Fruit fly (Drosophila melanogaster) S2 (cell line): ENCODE results near the gene Gr64c.

ENCODE experiments used
- CG8478 ChIP-seq: fragments of >200 bp; optimal IDR thresholded peaks from 2 replicates; lab custom pipeline; 2018
- CTCF ChIP-seq, 2 experiments: fragments of >200 bp; optimal IDR thresholded peaks; 2 replicates each; lab custom pipeline; 2018

DNA sequence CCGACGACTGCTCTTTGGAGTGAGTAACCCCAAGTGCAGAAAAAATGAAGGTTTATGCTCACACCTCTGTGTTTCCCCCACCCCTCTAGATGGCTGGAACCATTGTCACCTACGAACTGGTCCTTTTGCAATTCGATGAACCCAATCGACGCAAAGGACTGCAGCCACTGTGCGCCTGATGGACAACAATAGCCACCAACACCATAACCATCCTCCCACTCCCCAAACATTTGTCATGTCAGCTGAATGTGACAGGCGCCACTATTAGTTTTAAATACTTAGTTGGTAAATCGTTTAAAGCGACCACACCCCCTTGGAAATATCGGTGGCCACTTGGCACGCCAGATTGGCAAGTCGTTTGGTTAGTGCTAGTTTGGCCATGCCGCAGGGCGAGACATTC is at the start of gene Gr64c, which contains the start of gene Gr64b:
- TF ChIP-seq CTCF (optimal IDR thresholded peaks at IDR 0.05; lab: Kevin White, UChicago), result no peak
- no peak for TF ChIP-seq CG8478 (lab: Kevin White, UChicago)
